Fruit fly (Drosophila melanogaster): ENCODE data around the gene CG15143.

Gene CG15143

DNA sequence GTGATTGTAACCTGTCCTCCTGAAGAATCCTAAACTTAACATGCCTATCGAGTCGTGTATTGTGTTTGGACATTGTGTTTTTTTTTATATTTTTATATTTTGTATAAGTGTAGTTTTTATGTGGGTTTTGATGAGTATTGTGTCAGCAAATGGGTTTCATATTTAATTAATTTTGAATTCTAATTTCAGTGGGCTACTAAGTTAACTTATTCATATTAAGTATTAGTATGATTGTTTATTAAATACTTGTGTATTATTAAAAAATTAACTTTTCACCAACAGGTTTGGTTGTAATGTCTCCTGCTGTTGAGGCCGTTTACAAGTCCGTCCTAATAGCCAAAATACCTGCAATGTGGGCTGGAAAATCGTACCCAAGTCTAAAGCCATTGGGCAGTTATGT is at the start of gene CG15143:
Gene CG15143 (minus strand): TSS at position 101 of the 400 bp plus-strand sequence.
- no peak for TF ChIP-seq CTCF (optimal IDR thresholded peaks at IDR 0.05)
- no peak for TF ChIP-seq CG8478 (optimal IDR thresholded peaks at IDR 0.05)

DNA sequence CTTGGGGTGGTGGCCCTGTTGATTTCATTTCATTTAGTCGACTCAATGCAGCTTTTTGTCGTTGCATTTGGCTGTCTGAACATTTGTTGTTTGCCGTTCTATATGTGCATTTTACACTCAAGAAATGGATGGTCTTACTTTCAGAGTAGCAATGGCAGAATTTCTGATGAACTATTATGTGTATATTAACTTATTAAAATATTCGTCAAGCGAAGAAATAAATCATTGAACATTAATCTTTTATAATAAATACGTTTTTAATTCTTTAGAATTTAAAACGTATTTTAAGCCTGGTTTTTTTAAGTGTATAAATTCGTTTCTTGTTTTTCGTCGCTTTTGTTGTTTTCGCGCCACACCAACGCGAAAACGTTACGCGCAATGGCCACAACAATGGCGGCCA is 48.7 kb upstream of the CG15143 start:
- TF ChIP-seq CG8478 (optimal IDR thresholded peaks at IDR 0.05) (no peak), CTCF (optimal IDR thresholded peaks at IDR 0.05) (no peak)

DNA sequence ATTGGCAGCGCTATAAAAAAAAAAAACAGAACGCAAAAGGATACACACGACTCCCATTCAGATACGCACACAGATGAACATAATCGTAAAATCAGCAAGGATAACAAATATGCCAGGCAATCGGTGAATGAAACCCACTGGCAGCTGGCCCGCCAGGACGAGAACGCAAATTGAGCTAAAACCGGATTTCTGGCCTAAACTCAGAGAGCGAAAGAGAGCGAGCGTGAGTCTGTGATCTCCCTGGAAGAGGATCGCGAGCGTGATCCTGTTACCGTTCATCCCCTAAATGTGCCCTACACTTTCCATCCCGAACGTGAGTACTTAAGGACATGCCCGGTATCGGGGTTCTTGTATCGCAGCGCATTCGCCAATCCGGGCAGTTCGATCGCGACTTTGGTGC is 41.4 kb upstream of the CG15143 start:
- TF ChIP-seq CG8478 (optimal IDR thresholded peaks at IDR 0.05), result no peak
- no peak for TF ChIP-seq CTCF (optimal IDR thresholded peaks at IDR 0.05)

DNA sequence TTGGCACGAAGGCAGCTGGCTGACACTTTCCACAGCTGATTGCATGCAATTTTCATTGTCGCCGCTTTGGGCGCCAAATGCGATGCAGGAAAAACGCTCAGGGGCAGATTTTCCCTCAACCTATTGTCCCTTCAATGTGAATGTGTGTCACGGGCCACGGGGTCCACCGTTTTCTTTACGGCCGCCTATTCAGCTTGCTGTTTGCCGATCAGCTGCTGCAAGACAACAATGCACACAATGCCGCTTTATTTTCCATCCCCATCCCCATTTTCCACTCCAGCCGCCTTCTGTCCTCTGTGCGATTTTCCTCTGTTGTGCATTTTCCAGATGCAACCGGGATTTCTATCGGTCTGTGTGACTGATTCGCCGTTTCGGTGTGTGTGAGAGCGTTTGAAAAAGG is 40.3 kb upstream of the CG15143 start:
- no peak for TF ChIP-seq CG8478 (optimal IDR thresholded peaks at IDR 0.05)
- TF ChIP-seq CTCF (optimal IDR thresholded peaks at IDR 0.05), result no peak

DNA sequence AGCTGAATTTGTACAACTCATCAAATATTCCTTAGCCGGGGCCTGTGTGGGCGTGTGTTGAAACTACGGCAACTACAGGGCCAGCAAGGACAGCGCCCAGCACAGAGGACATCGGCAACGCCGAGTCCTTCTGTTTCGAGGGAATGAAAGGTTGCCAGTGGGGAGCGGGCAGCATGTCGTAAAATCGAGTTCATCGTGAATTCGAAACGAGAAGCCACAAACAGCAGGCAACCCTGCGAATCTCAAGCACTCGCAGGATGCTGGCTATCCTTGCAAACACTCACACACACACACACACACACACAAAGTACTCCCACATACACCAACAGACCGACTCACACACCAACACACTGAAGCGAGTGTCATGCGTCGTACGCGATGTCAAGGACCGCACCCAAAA is 37.6 kb upstream of the CG15143 start:
- TF ChIP-seq CTCF (optimal IDR thresholded peaks at IDR 0.05) (no peak), CG8478 (optimal IDR thresholded peaks at IDR 0.05) (no peak)

DNA sequence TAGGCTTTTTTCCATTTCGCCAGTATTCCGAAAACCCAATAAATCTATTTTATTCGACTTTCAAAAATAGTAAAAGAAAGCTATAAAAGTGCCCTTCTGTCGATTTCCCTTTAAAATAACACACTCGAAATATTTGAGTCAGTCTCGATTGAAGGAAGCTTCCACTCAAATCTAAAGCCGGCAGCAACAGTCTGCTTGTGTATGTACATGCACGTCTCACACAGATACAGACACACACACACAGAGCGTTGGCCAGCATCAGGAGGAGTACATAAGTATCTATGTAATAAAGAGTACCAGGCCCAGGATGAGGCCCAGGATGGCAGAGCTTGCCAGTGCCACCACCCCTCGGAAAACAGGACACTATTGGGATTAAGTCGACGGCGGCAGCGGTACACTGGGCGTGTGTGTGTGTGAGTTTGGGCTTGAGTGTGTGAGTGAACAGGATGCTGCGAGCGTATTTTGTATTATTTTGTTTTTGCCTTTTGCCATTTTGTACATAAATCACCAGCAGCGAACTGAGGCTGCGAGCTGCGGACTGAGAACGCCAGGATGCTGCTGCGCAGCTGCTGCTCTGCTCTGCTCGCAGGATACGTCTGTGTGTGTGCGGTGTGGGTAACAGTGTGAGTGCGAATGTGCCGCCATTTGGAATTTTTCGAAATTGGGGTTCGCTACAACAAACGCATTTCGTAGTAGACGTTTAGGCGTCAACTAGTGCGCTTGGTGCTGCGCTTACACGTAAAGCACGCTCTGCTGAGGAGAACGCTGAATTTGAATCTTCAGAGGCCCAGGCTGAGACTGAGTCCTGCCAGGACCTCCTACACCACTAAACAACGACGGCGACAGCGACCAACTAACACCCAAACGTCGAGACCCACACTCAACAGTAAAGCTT is 36.0 kb upstream of the CG15143 start:
- no peak for TF ChIP-seq CG8478 (optimal IDR thresholded peaks at IDR 0.05)
- no peak for TF ChIP-seq CTCF (optimal IDR thresholded peaks at IDR 0.05)

DNA sequence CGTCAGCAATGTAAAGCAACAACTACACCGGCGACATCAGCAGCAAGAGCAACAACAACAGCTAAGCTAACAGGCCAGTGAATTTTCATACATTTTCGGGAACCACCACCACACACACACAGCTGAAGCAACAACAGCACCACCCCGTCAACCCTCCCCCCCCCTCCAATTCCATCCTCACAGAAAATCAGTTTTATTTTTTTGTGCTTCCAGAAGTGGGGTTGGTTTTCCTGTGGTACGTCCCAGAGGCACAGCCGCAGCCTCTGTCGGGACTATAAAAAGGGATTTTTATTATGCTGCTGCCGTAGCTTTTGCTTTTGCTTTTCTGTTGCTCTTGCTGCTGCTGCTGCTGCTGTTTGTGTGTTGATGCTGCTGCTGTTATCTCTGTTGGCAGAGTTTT is 34.9 kb upstream of the CG15143 start:
- TF ChIP-seq CTCF (optimal IDR thresholded peaks at IDR 0.05), result no peak
- TF ChIP-seq CG8478 (optimal IDR thresholded peaks at IDR 0.05), result no peak

DNA sequence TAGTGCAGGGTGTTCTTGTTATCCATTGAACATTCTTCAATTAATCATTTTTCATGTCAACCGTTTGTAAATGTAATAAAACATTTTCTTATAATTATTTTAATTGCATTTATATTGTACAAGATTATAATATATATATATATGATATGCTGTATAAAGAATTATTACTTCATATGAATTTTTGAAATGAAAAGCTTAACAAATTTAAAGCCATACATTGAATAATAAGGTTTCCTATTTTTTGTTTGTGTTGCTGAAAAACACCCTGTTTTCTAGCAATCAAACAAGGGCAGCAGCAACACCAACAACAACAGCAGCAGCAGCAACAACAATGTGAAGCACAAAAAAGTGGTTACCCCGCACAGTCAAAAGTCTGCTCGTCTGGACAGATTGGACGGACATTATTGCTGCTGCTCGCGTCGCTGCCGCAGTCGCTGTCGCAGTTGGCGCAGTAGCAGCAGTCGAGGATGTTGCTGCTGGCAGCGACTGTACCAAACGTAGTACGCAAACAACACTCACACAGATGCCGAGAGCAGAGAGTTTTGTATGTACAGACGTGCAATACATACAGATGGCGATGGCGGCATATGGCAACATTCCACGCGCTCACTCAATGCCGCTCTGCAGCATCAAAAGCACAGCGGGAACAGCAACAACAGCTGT is 33.9 kb upstream of the CG15143 start:
- TF ChIP-seq CG8478 (optimal IDR thresholded peaks at IDR 0.05), result no peak
- TF ChIP-seq CTCF (optimal IDR thresholded peaks at IDR 0.05), result no peak

DNA sequence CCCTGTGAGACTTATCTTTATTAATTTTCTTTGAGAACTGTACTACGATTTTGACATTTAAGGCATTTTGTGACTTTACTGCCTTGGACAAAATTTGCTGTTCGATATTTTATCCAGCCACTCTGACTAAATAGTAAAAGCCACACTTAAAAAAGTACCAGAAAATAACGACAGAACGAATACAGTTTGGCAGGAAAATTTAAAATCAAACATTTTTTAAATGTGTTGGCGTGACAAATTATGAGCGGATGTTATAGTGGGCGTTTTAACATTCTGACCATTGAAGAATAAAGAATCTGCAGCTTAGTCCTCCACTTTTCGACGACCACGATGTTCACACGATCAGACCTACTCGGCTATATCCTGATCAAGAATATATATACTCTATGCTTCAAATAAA is 31.3 kb upstream of the CG15143 start, which contains the start of gene CG7094:
Gene CG7094 (minus strand): TSS at position 101 of the 400 bp plus-strand sequence.
- no peak for TF ChIP-seq CTCF (optimal IDR thresholded peaks at IDR 0.05)
- no peak for TF ChIP-seq CG8478 (optimal IDR thresholded peaks at IDR 0.05)

DNA sequence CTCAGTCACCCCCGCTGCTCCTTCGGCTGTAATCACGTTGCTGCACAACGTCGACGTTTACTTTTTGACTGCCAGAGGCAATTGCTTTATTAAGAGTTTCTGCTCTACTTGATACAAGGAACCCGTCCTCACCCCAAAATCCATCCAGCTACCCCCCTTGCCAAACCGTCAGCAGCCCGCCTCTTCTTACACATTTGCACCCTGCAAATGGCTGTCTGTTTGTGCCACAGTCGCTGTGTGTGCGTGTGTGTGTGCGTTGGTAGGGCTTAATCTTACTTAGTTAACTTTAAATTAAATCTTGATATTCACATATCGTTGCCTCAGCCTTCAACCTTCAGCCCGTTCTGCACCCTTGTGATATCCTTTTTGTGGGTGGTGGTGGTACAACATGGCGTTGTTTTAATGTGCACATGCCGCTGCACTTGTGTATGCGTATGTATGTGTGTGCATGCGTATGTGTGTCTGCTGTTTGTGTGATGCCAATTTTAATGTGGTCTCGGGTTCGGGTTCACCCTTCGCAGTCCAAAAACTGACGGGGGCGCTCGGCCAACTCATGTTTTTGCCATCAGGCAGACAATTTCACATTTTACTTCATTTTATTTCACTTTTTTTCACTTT is 18.4 kb upstream of the CG15143 start:
- TF ChIP-seq CTCF (optimal IDR thresholded peaks at IDR 0.05), result no peak

DNA sequence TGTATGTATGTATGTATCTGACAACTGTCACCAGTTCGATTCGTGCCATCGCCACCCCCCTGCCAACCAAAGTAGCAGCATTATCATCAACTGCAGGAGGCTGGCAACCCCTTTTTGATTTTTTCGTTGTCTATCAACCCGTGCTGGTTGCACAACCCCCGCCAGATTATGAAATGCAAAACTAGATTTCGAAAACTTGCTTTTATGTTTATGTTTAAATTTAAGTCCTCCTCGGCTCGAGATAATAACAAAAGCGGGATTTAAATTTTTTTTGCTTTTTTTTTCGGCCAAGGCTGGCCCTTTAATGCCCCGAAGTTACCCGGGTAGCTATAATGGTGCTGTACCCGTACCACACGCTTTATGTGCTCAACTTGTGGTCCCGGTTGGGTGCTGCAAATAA is 16.8 kb upstream of the CG15143 start:
- no peak for TF ChIP-seq CG8478 (optimal IDR thresholded peaks at IDR 0.05)
- TF ChIP-seq CTCF (optimal IDR thresholded peaks at IDR 0.05), result no peak

DNA sequence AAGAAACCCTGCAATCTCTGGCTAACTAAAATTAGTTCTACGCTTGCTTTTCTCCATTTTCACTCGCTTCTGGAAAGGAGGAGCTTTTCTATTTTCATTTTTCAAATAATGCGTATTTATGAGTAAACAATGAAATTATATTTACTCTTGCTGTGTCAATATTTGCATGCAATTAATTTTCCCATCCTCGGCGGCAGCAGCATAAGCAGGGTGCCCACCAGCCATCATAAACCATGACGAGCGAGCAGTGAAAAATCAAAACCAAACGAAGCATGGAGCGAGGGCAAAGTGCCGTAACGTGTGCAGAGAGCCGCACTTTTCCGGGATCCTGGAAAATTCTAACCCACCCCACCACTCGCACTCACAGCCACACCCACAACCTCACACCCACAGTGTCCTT is 9.4 kb upstream of the CG15143 start:
- TF ChIP-seq CTCF (optimal IDR thresholded peaks at IDR 0.05) (no peak), CG8478 (optimal IDR thresholded peaks at IDR 0.05) (no peak)

DNA sequence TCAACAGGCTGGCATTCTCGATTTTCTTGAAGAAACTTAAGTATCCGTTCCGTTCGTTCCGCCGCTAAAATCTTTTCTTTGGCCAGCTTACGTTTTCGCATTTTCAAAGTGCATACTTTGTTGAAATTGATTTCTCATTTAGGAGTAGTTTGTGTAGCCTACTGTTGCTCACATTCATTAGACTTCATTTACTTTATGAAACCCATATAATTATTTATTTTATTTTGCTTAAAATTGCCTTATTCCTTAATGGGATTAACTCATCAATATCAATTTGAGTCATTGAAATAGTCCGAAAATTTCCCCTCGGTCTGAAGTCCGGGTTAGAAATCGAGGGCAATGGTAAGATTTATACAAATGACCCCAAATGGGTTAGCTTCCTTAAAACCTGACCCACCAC is 7.8 kb upstream of the CG15143 start, which contains the start of gene CG15145:
Gene CG15145 (minus strand): TSS at position 101 of the 400 bp plus-strand sequence.
- TF ChIP-seq CTCF (optimal IDR thresholded peaks at IDR 0.05) (no peak), CG8478 (optimal IDR thresholded peaks at IDR 0.05) (no peak)

DNA sequence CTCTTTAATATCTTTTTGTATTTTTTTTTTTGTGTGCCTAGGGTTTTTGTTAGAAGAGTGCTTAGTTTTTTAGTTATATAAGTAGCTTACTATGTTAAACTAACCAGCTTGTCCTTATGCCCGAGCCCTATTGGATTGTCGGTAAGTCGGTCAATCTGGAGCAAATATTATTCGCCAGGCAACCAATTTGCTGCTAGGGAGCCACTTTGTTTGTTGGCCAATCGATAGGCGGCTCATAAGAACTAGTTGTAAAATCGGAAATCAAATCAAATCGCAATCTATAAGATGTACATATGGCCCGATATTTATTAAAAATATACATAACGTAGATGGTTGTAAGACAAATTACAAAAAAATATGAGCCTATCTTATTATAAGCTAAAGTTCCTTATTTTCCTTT is 4.7 kb upstream of the CG15143 start, which contains the start of gene CG15144:
Gene CG15144 (minus strand): TSS at position 101 of the 400 bp plus-strand sequence.
- TF ChIP-seq CG8478 (optimal IDR thresholded peaks at IDR 0.05) (no peak), CTCF (optimal IDR thresholded peaks at IDR 0.05) (no peak)

DNA sequence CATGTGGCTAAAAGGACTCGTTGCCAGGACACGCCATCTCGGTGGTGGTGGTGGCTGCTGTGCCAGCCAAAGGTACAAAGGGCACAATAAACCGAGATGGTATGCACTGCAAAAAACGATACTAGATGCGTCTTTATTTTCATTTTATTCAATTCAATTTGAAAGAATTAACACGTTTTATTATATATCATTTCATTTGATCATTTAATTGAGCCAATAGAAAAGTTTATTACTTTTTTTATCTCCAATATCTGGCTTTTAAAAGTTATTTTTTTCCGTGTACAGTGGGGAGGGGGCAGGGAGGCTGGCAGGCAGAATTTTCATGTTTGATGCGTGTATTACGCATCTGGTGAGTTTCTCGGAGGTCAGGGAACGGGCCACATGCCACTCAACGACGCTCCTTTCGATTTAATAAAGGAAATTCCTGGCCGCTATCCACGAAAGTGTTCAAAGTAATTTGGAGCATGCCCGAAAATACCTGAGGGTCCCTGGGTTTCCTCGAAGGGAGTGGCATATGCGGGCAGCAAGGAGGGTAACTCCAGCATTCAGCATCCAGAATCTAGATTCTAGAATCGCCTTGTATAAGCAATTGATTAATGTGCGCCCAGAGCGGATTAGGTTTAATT is 10.1 kb downstream of the CG15143 start:
- TF ChIP-seq CTCF (optimal IDR thresholded peaks at IDR 0.05) (no peak), CG8478 (optimal IDR thresholded peaks at IDR 0.05) (no peak)

Data from S2 (cell line).